Worm (Caenorhabditis elegans) whole organism, L2 larva: ENCODE measurements around the gene M02D8.3.

ENCODE experiments used
- ZK546.5 ChIP-seq: sonication (generic microtip); optimal IDR thresholded peaks from 2 replicates; lab custom pipeline; 2017; ENCODE audit warnings: missing biosample characterization, missing genetic modification characterization
- aly-2 ChIP-seq: fragments of 150-350 bp; optimal IDR thresholded peaks from 2 replicates; lab custom pipeline; 2014; ENCODE audit warnings: missing biosample characterization, missing genetic modification characterization
- ama-1 ChIP-seq: fragments of 150-350 bp; optimal IDR thresholded peaks from 2 replicates; lab custom pipeline; 2018; ENCODE audit warnings: inconsistent platforms
- dmd-4 ChIP-seq: sonication (generic microtip); optimal IDR thresholded peaks from 2 replicates; lab custom pipeline; 2017; ENCODE audit warnings: missing biosample characterization, missing genetic modification characterization
- elt-3 ChIP-seq: sonication (generic microtip); optimal IDR thresholded peaks from 2 replicates; lab custom pipeline; 2017; ENCODE audit warnings: missing biosample characterization, missing genetic modification characterization
- fos-1 ChIP-seq: fragments of 150-350 bp; optimal IDR thresholded peaks from 2 replicates; lab custom pipeline; 2014; ENCODE audit warnings: missing biosample characterization, missing genetic modification characterization
- lin-39 ChIP-seq: fragments of 150-350 bp; optimal IDR thresholded peaks from 2 replicates; lab custom pipeline; 2014; ENCODE audit warnings: missing biosample characterization, missing genetic modification reagents, missing genetic modification characterization
- lsy-2 ChIP-seq, 2 experiments: fragments of 150-350 bp in 1 of 2; sonication (generic microtip) in 1 of 2; optimal IDR thresholded peaks; 2 replicates each; lab custom pipeline; 2014 to 2017; ENCODE audit warnings: missing biosample characterization in 2 of 2, missing genetic modification characterization in 2 of 2
- nhr-77 ChIP-seq: fragments of 150-350 bp; optimal IDR thresholded peaks from 2 replicates; lab custom pipeline; 2014; ENCODE audit warnings: missing biosample characterization, missing genetic modification characterization
- snpc-4 ChIP-seq: fragments of 150-350 bp; optimal IDR thresholded peaks from 2 replicates; lab custom pipeline; 2014; ENCODE audit warnings: missing biosample characterization, missing genetic modification characterization
- unc-39 ChIP-seq: fragments of 150-350 bp; optimal IDR thresholded peaks from 2 replicates; lab custom pipeline; 2014; ENCODE audit warnings: missing biosample characterization, missing genetic modification characterization
- unc-62 ChIP-seq: fragments of 150-350 bp; optimal IDR thresholded peaks from 2 replicates; lab custom pipeline; 2014; ENCODE audit warnings: missing biosample characterization, missing genetic modification reagents, missing genetic modification characterization
- ztf-11 ChIP-seq: sonication (generic microtip); optimal IDR thresholded peaks from 2 replicates; lab custom pipeline; 2017; ENCODE audit warnings: missing biosample characterization, missing genetic modification characterization

- TF ChIP-seq aly-2 (tag; lab: Kevin White, UChicago) (no peak), elt-3 (tag; lab: Kevin White, UChicago) (no peak), fos-1 (tag; lab: Kevin White, UChicago) (no peak), dmd-4 (no peak), snpc-4 (no peak), lin-39 (tag; lab: Kevin White, UChicago) (no peak), unc-62 (GFP tag; lab: Kevin White, UChicago) (no peak), ama-1 (lab: Kevin White, UChicago) (no peak), nhr-77 (tag; lab: Kevin White, UChicago) (no peak), ztf-11 (tag; lab: Kevin White, UChicago) (no peak), ZK546.5 (no peak), unc-39 (tag; lab: Kevin White, UChicago) (no peak), lsy-2 (tag; optimal IDR thresholded peaks at IDR 0.05; lab: Kevin White, UChicago) (no peak)
Observed at ce11 chrX:8742896-8743295, 6.1 kb upstream of the M02D8.3 start, which contains the start of gene M02D8.7.
